Fruit fly (Drosophila melanogaster) whole organism, embryonic: ENCODE results near the gene mmy.

Source experiments
- ATbp ChIP-seq: fragments of 200-800 bp; sonication (Bioruptor generic); optimal IDR thresholded peaks from 2 replicates; lab custom pipeline; 2017; ENCODE audit warnings: missing biosample characterization, mild to moderate bottlenecking, missing genetic modification characterization, missing genetic modification reagents
- Aef1 ChIP-seq: fragments of 200-800 bp; sonication (Bioruptor generic); IDR thresholded peaks from 3 replicates; pipeline ENCODE4 v1.3.6; 2022; ENCODE audit warnings: missing biosample characterization, missing genetic modification characterization
- B-H1 ChIP-seq: fragments of 200-800 bp; sonication (Bioruptor generic); IDR thresholded peaks from 3 replicates; pipeline ENCODE4 v1.3.6; 2022; ENCODE audit warnings: missing biosample characterization, missing genetic modification characterization
- B-H2 ChIP-seq: fragments of 200-800 bp; sonication (Bioruptor generic); optimal IDR thresholded peaks from 2 replicates; lab custom pipeline; 2018; ENCODE audit warnings: missing biosample characterization, mild to moderate bottlenecking, missing genetic modification characterization
- BtbVII ChIP-seq: fragments of 200-800 bp; sonication (Bioruptor generic); optimal IDR thresholded peaks from 3 replicates; lab custom pipeline; 2017; ENCODE audit warnings: missing biosample characterization, mild to moderate bottlenecking, missing genetic modification characterization
- CG10209 ChIP-seq: fragments of 200-800 bp; sonication (Bioruptor generic); optimal IDR thresholded peaks from 3 replicates; lab custom pipeline; 2017; ENCODE audit warnings: missing biosample characterization, mild to moderate bottlenecking, missing genetic modification characterization, missing genetic modification reagents
- CG10267 ChIP-seq: fragments of 200-800 bp; sonication (Bioruptor generic); optimal IDR thresholded peaks from 2 replicates; lab custom pipeline; 2018; ENCODE audit warnings: missing biosample characterization, mild to moderate bottlenecking, missing genetic modification characterization, moderate library complexity
- CG11560 ChIP-seq: fragments of 200-800 bp; sonication (Bioruptor generic); IDR thresholded peaks from 3 replicates; pipeline ENCODE4 v1.3.6; 2022; ENCODE audit warnings: missing biosample characterization, missing genetic modification characterization
- CG12155 ChIP-seq: fragments of 200-800 bp; sonication (Bioruptor generic); optimal IDR thresholded peaks from 3 replicates; lab custom pipeline; 2016; ENCODE audit warnings: missing biosample characterization, missing genetic modification characterization
- CG16863 ChIP-seq: fragments of 200-800 bp; sonication (Bioruptor generic); optimal IDR thresholded peaks from 3 replicates; lab custom pipeline; 2016; ENCODE audit warnings: missing biosample characterization, missing genetic modification characterization
- CG17361 ChIP-seq: fragments of 200-800 bp; sonication (Bioruptor generic); IDR thresholded peaks from 3 replicates; pipeline ENCODE4 v1.3.6; 2022; ENCODE audit warnings: missing biosample characterization, missing genetic modification characterization
- CG1792 ChIP-seq: fragments of 200-800 bp; sonication (Bioruptor generic); optimal IDR thresholded peaks from 2 replicates; lab custom pipeline; 2016; ENCODE audit warnings: missing biosample characterization, missing genetic modification characterization
- CG31224 ChIP-seq: fragments of 200-800 bp; sonication (Bioruptor generic); IDR thresholded peaks from 2 replicates; pipeline ENCODE4 v1.3.6; 2022; ENCODE audit warnings: missing biosample characterization, missing genetic modification characterization
- CG31365 ChIP-seq: fragments of 200-800 bp; sonication (Bioruptor generic); optimal IDR thresholded peaks from 2 replicates; lab custom pipeline; 2018; ENCODE audit warnings: missing biosample characterization, mild to moderate bottlenecking, missing genetic modification characterization
- CG4424 ChIP-seq: fragments of 200-800 bp; sonication (Bioruptor generic); optimal IDR thresholded peaks from 3 replicates; lab custom pipeline; 2016; ENCODE audit warnings: missing biosample characterization, missing genetic modification characterization
- CG6175 ChIP-seq: fragments of 200-800 bp; sonication (Bioruptor generic); IDR thresholded peaks from 3 replicates; pipeline ENCODE4 v1.3.6; 2022; ENCODE audit warnings: missing biosample characterization, missing genetic modification characterization
- CG6854 ChIP-seq: fragments of 200-800 bp; sonication (Bioruptor generic); optimal IDR thresholded peaks from 3 replicates; lab custom pipeline; 2017; ENCODE audit warnings: missing biosample characterization, mild to moderate bottlenecking, missing genetic modification characterization
- CG9609 ChIP-seq: fragments of 200-800 bp; sonication (Bioruptor generic); optimal IDR thresholded peaks from 3 replicates; lab custom pipeline; 2016; ENCODE audit warnings: missing biosample characterization, missing genetic modification characterization
- D19A ChIP-seq: fragments of 200-800 bp; optimal IDR thresholded peaks from 3 replicates; lab custom pipeline; 2019; ENCODE audit warnings: missing biosample characterization, mild to moderate bottlenecking, missing genetic modification characterization, moderate library complexity
- Dad ChIP-seq: fragments of 200-800 bp; sonication (Bioruptor generic); optimal IDR thresholded peaks from 3 replicates; lab custom pipeline; 2016; ENCODE audit warnings: missing biosample characterization, missing genetic modification characterization
- Dek ChIP-seq: fragments of 200-800 bp; sonication (Bioruptor generic); optimal IDR thresholded peaks from 3 replicates; lab custom pipeline; 2019; ENCODE audit warnings: missing biosample characterization, mild to moderate bottlenecking, missing genetic modification characterization, moderate library complexity
- HLH3B ChIP-seq: fragments of 200-800 bp; sonication (Bioruptor generic); IDR thresholded peaks from 2 replicates; pipeline ENCODE4 v1.3.6; 2022; ENCODE audit warnings: missing biosample characterization, missing genetic modification characterization
- HmgD ChIP-seq: fragments of 200-800 bp; sonication (Bioruptor generic); optimal IDR thresholded peaks from 3 replicates; lab custom pipeline; 2016; ENCODE audit warnings: missing biosample characterization, missing genetic modification characterization
- Poxn ChIP-seq: fragments of 200-800 bp; sonication (Bioruptor generic); IDR thresholded peaks from 2 replicates; pipeline ENCODE4 v1.3.6; 2022; ENCODE audit warnings: missing biosample characterization, missing genetic modification characterization
- Ptx1 ChIP-seq: fragments of 200-800 bp; sonication (Bioruptor generic); IDR thresholded peaks from 2 replicates; pipeline ENCODE4 v1.3.6; 2022; ENCODE audit warnings: missing biosample characterization, missing genetic modification characterization
- Scr ChIP-seq: fragments of 200-800 bp; sonication (Bioruptor generic); IDR thresholded peaks from 2 replicates; pipeline ENCODE4 v1.3.6; 2022; ENCODE audit warnings: missing biosample characterization, missing genetic modification characterization; ENCODE audit not compliant: partially characterized antibody
- Sry-β ChIP-seq: fragments of 200-800 bp; sonication (Bioruptor generic); optimal IDR thresholded peaks from 2 replicates; lab custom pipeline; 2018; ENCODE audit warnings: missing biosample characterization, mild to moderate bottlenecking, missing genetic modification characterization, moderate library complexity
- Usf ChIP-seq: fragments of 200-800 bp; sonication (Bioruptor generic); optimal IDR thresholded peaks from 2 replicates; lab custom pipeline; 2017; ENCODE audit warnings: missing genotype, missing biosample characterization, missing genetic modification characterization
- Vsx1 ChIP-seq: fragments of 200-800 bp; sonication (Bioruptor generic); optimal IDR thresholded peaks from 2 replicates; lab custom pipeline; 2017; ENCODE audit warnings: missing biosample characterization, mild to moderate bottlenecking, missing genetic modification characterization, missing genetic modification reagents
- Xrp1 ChIP-seq: fragments of 200-800 bp; sonication (Bioruptor generic); IDR thresholded peaks from 2 replicates; pipeline ENCODE4 v1.3.6; 2022; ENCODE audit warnings: missing biosample characterization, missing genetic modification characterization
- ab ChIP-seq: fragments of 200-800 bp; sonication (Bioruptor generic); optimal IDR thresholded peaks from 2 replicates; lab custom pipeline; 2016; ENCODE audit warnings: missing biosample characterization, missing genetic modification characterization
- bbx ChIP-seq: fragments of 200-800 bp; sonication (Bioruptor generic); IDR thresholded peaks from 2 replicates; pipeline ENCODE4 v1.3.6; 2022; ENCODE audit warnings: missing biosample characterization, missing genetic modification characterization; ENCODE audit not compliant: partially characterized antibody
- chinmo ChIP-seq: fragments of 200-800 bp; sonication (Bioruptor generic); IDR thresholded peaks from 4 replicates; pipeline ENCODE4 v1.3.6; 2022; ENCODE audit warnings: missing biosample characterization, missing genetic modification characterization; ENCODE audit not compliant: partially characterized antibody
- crc ChIP-seq: fragments of 200-800 bp; sonication (Bioruptor generic); optimal IDR thresholded peaks from 2 replicates; lab custom pipeline; 2016; ENCODE audit warnings: missing biosample characterization, missing genetic modification characterization
- crp ChIP-seq, 2 experiments: fragments of 200-800 bp; sonication (Bioruptor generic); optimal IDR thresholded peaks; 2 replicates in 1 of 2; 3 replicates in 1 of 2; lab custom pipeline; 2017; ENCODE audit warnings: missing biosample characterization in 2 of 2, missing genetic modification characterization in 2 of 2, mild to moderate bottlenecking in 1 of 2, moderate library complexity in 1 of 2
- en ChIP-seq: fragments of 200-800 bp; sonication (Bioruptor generic); optimal IDR thresholded peaks from 2 replicates; lab custom pipeline; 2016; ENCODE audit warnings: missing biosample characterization, missing genetic modification characterization
- gcm2 ChIP-seq: fragments of 200-800 bp; sonication (Bioruptor generic); optimal IDR thresholded peaks from 2 replicates; lab custom pipeline; 2016; ENCODE audit warnings: missing biosample characterization, missing genetic modification characterization
- mirr ChIP-seq: fragments of 200-800 bp; sonication (Bioruptor generic); optimal IDR thresholded peaks from 3 replicates; lab custom pipeline; 2018; ENCODE audit warnings: missing biosample characterization, mild to moderate bottlenecking, missing genetic modification characterization
- mld ChIP-seq: fragments of 200-800 bp; sonication (Bioruptor generic); IDR thresholded peaks from 3 replicates; pipeline ENCODE4 v1.3.6; 2022; ENCODE audit warnings: missing biosample characterization, missing genetic modification characterization; ENCODE audit not compliant: partially characterized antibody
- p53 ChIP-seq: fragments of 200-800 bp; sonication (Bioruptor generic); optimal IDR thresholded peaks from 2 replicates; lab custom pipeline; 2016; ENCODE audit warnings: missing biosample characterization, missing genetic modification characterization
- peb ChIP-seq: fragments of 200-800 bp; sonication (Bioruptor generic); IDR thresholded peaks from 2 replicates; pipeline ENCODE4 v1.3.6; 2022; ENCODE audit warnings: missing biosample characterization, missing genetic modification characterization
- pros ChIP-seq: fragments of 200-800 bp; sonication (Bioruptor generic); optimal IDR thresholded peaks from 3 replicates; lab custom pipeline; 2019; ENCODE audit warnings: missing biosample characterization, mild to moderate bottlenecking, missing genetic modification characterization, moderate library complexity
- row ChIP-seq: fragments of 200-800 bp; sonication (Bioruptor generic); IDR thresholded peaks from 3 replicates; pipeline ENCODE4 v1.3.6; 2022; ENCODE audit warnings: missing biosample characterization, missing genetic modification characterization
- sens ChIP-seq: fragments of 200-800 bp; sonication (Bioruptor generic); peaks from one replicate; lab custom pipeline; 2016; ENCODE audit warnings: missing biosample characterization, missing genetic modification characterization
- seq ChIP-seq: fragments of 200-800 bp; sonication (Bioruptor generic); IDR thresholded peaks from 2 replicates; pipeline ENCODE4 v1.3.6; 2022; ENCODE audit warnings: missing biosample characterization, missing genetic modification characterization
- sima ChIP-seq: fragments of 200-800 bp; sonication (Bioruptor generic); optimal IDR thresholded peaks from 2 replicates; lab custom pipeline; 2016; ENCODE audit warnings: missing biosample characterization, missing genetic modification characterization
- tgo ChIP-seq: fragments of 200-800 bp; sonication (Bioruptor generic); IDR thresholded peaks from 3 replicates; pipeline ENCODE4 v1.3.6; 2022; ENCODE audit warnings: missing biosample characterization, missing genetic modification characterization
- tio ChIP-seq: fragments of 200-800 bp; sonication (Bioruptor generic); optimal IDR thresholded peaks from 2 replicates; lab custom pipeline; 2017; ENCODE audit warnings: missing biosample characterization, missing genetic modification characterization, inconsistent platforms
- tll ChIP-seq, 2 experiments: fragments of 200-800 bp in 1 of 2; fragments of >200 bp in 1 of 2; sonication (Bioruptor generic) in 1 of 2; optimal IDR thresholded peaks; 2 replicates each; lab custom pipeline; 2017 to 2019; ENCODE audit warnings: missing biosample characterization in 2 of 2, missing genetic modification characterization in 2 of 2, mild to moderate bottlenecking in 1 of 2, moderate library complexity in 1 of 2
- trem ChIP-seq: fragments of 200-800 bp; optimal IDR thresholded peaks from 3 replicates; lab custom pipeline; 2019; ENCODE audit warnings: missing biosample characterization, mild to moderate bottlenecking, missing genetic modification characterization, moderate library complexity
- zfh1 ChIP-seq: fragments of 200-800 bp; sonication (Bioruptor generic); IDR thresholded peaks from 3 replicates; pipeline ENCODE4 v1.3.6; 2022; ENCODE audit warnings: missing biosample characterization, missing genetic modification characterization

Gene mmy

DNA sequence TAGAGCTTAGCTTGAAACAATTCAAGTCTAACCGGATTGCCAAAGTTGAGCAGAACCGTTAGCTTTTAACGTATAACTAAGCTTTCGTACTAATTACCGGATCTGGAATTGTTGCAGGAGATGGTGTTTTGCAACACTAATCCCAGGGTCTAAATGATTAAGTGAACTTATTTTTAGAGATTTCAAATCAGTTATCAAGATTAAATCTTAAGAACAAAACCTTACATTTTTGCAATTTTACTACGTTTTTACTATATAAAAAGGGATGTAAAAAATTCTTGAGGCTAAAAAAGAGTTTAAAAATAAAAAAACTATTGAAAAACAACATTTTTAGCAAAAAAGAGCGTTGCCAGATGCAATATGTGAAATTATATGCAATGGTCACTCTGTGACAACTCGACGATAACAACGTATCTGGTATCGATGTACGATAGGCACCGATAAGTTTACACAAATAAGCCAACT is 15.0 kb upstream of the mmy start, which contains the start of the genes KFase and epsilonCOP (continued):
- no peak for TF ChIP-seq CG6175
- TF ChIP-seq Aef1 (GFP tag; lab: Robert Waterston, UW) = 0 out of 3 replicates have a peak, but pooled peaks have one; percentile 12
- TF ChIP-seq chinmo (GFP tag; lab: Robert Waterston, UW) = peak; percentile 73; the same call in 2 of the 4 replicates
- TF ChIP-seq gcm2 (GFP tag; lab: Kevin White, UChicago) = no peak
- no peak for TF ChIP-seq en (GFP tag; lab: Kevin White, UChicago)
- peak; percentile 68 for TF ChIP-seq row (GFP tag; lab: Robert Waterston, UW)
- TF ChIP-seq mld (GFP tag; lab: Robert Waterston, UW) = no peak
- no peak for TF ChIP-seq zfh1 (GFP tag; lab: Robert Waterston, UW)
- TF ChIP-seq BtbVII (GFP tag; lab: Kevin White, UChicago) = peak; percentile 36
- peak; percentile 93 for TF ChIP-seq sens (GFP tag; lab: Kevin White, UChicago)
- TF ChIP-seq Xrp1 (GFP tag; lab: Robert Waterston, UW) = peak; percentile 39; the same call in 1 of the 2 replicates
- peak; percentile 57 for TF ChIP-seq Dek (tag; lab: Kevin White, UChicago)
- TF ChIP-seq HLH3B (GFP tag; lab: Robert Waterston, UW) = no peak
- peak; percentile 39 for TF ChIP-seq B-H2 (GFP tag; lab: Kevin White, UChicago)
- TF ChIP-seq CG16863 (GFP tag; lab: Kevin White, UChicago) = peak; percentile 45
- no peak for TF ChIP-seq tio (GFP tag; lab: Kevin White, UChicago)
- no peak for TF ChIP-seq ATbp
- TF ChIP-seq Sry-β (GFP tag; lab: Kevin White, UChicago) = no peak
- TF ChIP-seq CG6854 = no peak
- peak; percentile 42; the same call in 1 of the 2 replicates for TF ChIP-seq Ptx1 (GFP tag; lab: Robert Waterston, UW)
- TF ChIP-seq Poxn = no peak
- TF ChIP-seq CG17361 (GFP tag; lab: Robert Waterston, UW) = peak; percentile 80; the same call in 2 of the 3 replicates
- no peak for TF ChIP-seq HmgD (GFP tag; lab: Kevin White, UChicago)
- TF ChIP-seq seq (GFP tag; lab: Robert Waterston, UW) = no peak
- peak; percentile 40 for TF ChIP-seq sima (GFP tag; lab: Kevin White, UChicago)
- TF ChIP-seq Dad = peak; percentile 50
- no peak for TF ChIP-seq B-H1
- peak; percentile 41 for TF ChIP-seq CG10209
- peak; percentile 47 for TF ChIP-seq CG4424 (GFP tag; lab: Kevin White, UChicago)
- TF ChIP-seq tgo (GFP tag; lab: Robert Waterston, UW) = peak; percentile 56; the same call in 2 of the 3 replicates
- no peak for TF ChIP-seq Usf
- TF ChIP-seq CG31224 (GFP tag; lab: Robert Waterston, UW) = peak; percentile 20; the same call in 1 of the 2 replicates
- TF ChIP-seq crc (GFP tag; lab: Kevin White, UChicago) = peak; percentile 8
- TF ChIP-seq tll (GFP tag; optimal IDR thresholded peaks at IDR 0.05; lab: Kevin White, UChicago) = no peak
- TF ChIP-seq Vsx1 (GFP tag; lab: Kevin White, UChicago) = peak; percentile 35
- TF ChIP-seq mirr (GFP tag; lab: Kevin White, UChicago) = peak; percentile 21
- no peak for TF ChIP-seq CG11560
- no peak for TF ChIP-seq CG9609 (GFP tag; lab: Kevin White, UChicago)
- peak; percentile 62; the same call in 1 of the 2 replicates for TF ChIP-seq bbx (GFP tag; lab: Robert Waterston, UW)
- peak; percentile 40 for TF ChIP-seq CG1792
- TF ChIP-seq CG12155 (GFP tag; lab: Kevin White, UChicago) = peak; percentile 58
- TF ChIP-seq peb = no peak
- TF ChIP-seq Scr (GFP tag; lab: Robert Waterston, UW) = peak; percentile 73
- TF ChIP-seq ab (GFP tag; lab: Kevin White, UChicago) = no peak
- TF ChIP-seq CG31365 (tag; lab: Kevin White, UChicago) = no peak
- peak; percentile 23 for TF ChIP-seq D19A (tag; lab: Kevin White, UChicago)
- TF ChIP-seq trem (tag; lab: Kevin White, UChicago) = peak; percentile 85
- no peak for TF ChIP-seq p53 (GFP tag; lab: Kevin White, UChicago)
- TF ChIP-seq CG10267 = peak; percentile 95
- TF ChIP-seq pros = no peak
- TF ChIP-seq crp (GFP tag; optimal IDR thresholded peaks at IDR 0.05; lab: Kevin White, UChicago) = peak in 1 of 2 experiments; percentile 23
